Worm (Caenorhabditis elegans): ENCODE results near the gene C49A9.2.

DNA sequence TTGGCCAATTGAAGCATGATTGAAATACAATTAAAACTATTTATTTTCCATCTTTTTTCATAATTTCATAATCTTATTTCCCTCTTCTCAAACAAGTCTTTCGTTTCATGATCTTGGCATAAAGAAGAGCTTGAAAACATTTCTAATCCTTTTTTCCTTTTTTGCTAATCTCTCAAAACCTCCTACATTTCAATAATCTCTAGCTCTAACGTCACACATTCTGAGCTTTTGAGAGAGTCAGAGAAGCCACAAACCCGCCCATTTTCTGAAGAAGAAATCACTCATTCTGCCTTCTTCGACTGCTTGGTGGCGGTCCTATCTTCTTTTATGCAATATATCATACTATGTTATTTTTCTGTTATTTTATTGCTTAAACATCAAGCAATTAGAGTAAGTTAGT, 24.3 kb downstream of the C49A9.2 start, which contains the start of gene F58F9.1:
- no peak for TF ChIP-seq W03F9.2 (tag; optimal IDR thresholded peaks at IDR 0.05)
- no peak for TF ChIP-seq him-1 (tag; optimal IDR thresholded peaks at IDR 0.05)
- TF ChIP-seq dao-5 (tag; optimal IDR thresholded peaks at IDR 0.05): no peak
